Fruit fly (Drosophila melanogaster): Measurements from ENCODE around the gene CG32983.

CG32983 gene

DNA sequence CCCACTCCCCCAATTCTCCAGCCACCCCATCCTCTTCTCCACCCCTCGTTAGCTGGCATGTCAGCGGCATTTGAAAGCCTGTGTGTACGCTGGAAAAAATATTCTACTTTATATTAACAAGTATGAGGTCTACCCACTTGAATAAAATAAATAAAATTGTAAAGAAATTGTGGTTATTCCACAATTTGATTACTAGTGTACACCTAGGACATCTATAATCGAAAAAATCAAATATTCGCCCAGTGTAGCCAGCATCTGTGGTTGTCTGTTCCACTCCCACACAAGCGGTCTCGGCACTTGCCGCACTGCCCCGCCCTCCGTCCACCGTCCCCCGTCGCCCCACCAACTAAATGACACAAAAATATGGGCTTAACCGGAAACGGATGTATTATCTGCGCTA is 4.9 kb upstream of the CG32983 start (continued):
- TF ChIP-seq CG6792 (GFP tag; optimal IDR thresholded peaks at IDR 0.05) (peak; percentile 40), Hr38 (GFP tag; optimal IDR thresholded peaks at IDR 0.05) (no peak), CG34406 (GFP tag; optimal IDR thresholded peaks at IDR 0.05) (peak; percentile 28), lz (GFP tag; optimal IDR thresholded peaks at IDR 0.05) (peak; percentile 50), Sox102F (GFP tag; optimal IDR thresholded peaks at IDR 0.05) (peak; percentile 38), Eip75B (GFP tag; optimal IDR thresholded peaks at IDR 0.05) (peak; percentile 50), CG11902 (GFP tag; optimal IDR thresholded peaks at IDR 0.05) (peak; percentile 10), achi (GFP tag; optimal IDR thresholded peaks at IDR 0.05) (peak; percentile 46)

DNA sequence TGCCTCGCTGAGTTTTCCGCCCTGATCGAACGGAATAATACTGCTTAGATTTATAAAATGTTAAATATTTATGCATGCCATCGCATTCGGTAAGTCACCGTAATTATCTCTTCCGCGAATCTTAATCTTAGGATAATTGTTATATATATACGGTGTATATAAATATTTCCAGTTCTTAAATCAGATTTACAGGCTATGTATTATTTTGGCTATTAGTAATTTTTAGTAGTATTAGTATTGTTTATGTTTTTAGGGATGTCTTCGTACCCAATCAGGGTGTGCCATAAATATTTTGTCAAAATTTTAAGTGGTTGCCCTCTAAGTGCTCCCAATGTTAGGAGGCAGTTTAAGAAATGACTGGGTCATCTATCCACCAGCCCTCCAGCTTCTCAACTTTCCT is 3.2 kb upstream of the CG32983 start, which contains the start of gene CG32986:
Gene CG32986 (plus strand): TSS at position 301 of the 400 bp plus-strand sequence.
- no peak for TF ChIP-seq lz (GFP tag; optimal IDR thresholded peaks at IDR 0.05)
- no peak for TF ChIP-seq spab (GFP tag; optimal IDR thresholded peaks at IDR 0.05)
- TF ChIP-seq OdsH (GFP tag; optimal IDR thresholded peaks at IDR 0.05) = no peak

DNA sequence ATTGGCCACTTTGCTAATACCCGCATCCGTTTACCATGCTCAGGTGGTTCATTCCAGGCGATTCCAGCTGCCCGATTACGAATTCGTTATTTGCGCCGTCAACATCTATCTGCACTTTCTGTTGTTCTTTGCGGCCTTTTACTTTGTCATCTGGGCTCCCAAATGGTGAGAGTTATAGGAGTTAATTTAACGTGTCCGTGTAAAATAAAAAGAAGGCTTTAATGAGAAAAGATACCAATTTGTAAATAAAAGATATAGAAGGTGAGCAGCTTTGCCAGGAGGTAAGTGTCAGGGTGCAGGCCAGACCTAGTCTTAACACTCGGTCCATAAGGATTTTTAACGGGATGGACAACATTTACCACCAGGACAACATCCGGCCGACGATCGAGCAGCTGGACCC is 2.1 kb upstream of the CG32983 start, which contains the start of gene CG32987:
Gene CG32987 (plus strand): TSS at position 301 of the 400 bp plus-strand sequence.
- TF ChIP-seq Sox15 (GFP tag; optimal IDR thresholded peaks at IDR 0.05) = no peak
- TF ChIP-seq svp (GFP tag) = peak; percentile 28

DNA sequence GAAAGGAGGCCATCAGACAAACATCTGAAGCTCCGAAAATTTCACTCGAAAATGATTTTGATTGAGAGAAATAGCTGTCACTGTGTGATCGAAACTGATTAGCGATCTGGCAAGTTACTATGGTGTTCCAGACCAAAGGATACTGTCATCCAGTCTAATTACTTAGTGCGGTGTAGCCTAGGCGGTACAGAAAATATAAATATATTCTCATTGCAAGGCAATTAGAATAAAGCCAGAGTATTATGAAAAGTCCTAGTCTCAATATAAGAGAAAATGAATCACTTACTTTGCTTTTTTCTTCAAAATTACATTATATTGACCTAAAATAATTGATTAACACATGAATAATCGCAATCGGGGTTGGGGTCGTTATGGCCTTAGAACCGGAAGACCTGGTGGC is 1.1 kb upstream of the CG32983 start, which contains the start of gene CG32988:
Gene CG32988 (plus strand): TSS at position 301 of the 400 bp plus-strand sequence.
- TF ChIP-seq dac (GFP tag; optimal IDR thresholded peaks at IDR 0.05) (no peak), CG11294 (GFP tag; IDR thresholded peaks at IDR 0.05) (no peak), Sox102F (GFP tag; optimal IDR thresholded peaks at IDR 0.05) (no peak), Eip93F (GFP tag; optimal IDR thresholded peaks at IDR 0.05) (no peak), CG10631 (GFP tag; optimal IDR thresholded peaks at IDR 0.05) (no peak), Lpt (GFP tag; optimal IDR thresholded peaks at IDR 0.05) (no peak)

dm6 chr2L:8866467-8866866 is 817 bp downstream of the CG32983 start, which contains the start of gene CG9483:
Gene CG9483 (plus strand): TSS chr2L:8866767.
- TF ChIP-seq CG10669 (GFP tag; optimal IDR thresholded peaks at IDR 0.05) = no peak
- no peak for TF ChIP-seq CG11762 (GFP tag; optimal IDR thresholded peaks at IDR 0.05; ENCODE audit: insufficient read depth)
- TF ChIP-seq eg (GFP tag; IDR thresholded peaks at IDR 0.05) = no peak
- TF ChIP-seq Sox102F (GFP tag; optimal IDR thresholded peaks at IDR 0.05) = no peak
- TF ChIP-seq Blimp-1 (GFP tag; optimal IDR thresholded peaks at IDR 0.05) = no peak
- TF ChIP-seq CG8119 (GFP tag; IDR thresholded peaks at IDR 0.05) = no peak
- no peak for TF ChIP-seq salr (GFP tag; optimal IDR thresholded peaks at IDR 0.05)
- no peak for TF ChIP-seq CG6808 (GFP tag; optimal IDR thresholded peaks at IDR 0.05)
- no peak for TF ChIP-seq CG6163 (GFP tag; IDR thresholded peaks at IDR 0.05)
- TF ChIP-seq Hr39 (GFP tag; optimal IDR thresholded peaks at IDR 0.05) = no peak

DNA sequence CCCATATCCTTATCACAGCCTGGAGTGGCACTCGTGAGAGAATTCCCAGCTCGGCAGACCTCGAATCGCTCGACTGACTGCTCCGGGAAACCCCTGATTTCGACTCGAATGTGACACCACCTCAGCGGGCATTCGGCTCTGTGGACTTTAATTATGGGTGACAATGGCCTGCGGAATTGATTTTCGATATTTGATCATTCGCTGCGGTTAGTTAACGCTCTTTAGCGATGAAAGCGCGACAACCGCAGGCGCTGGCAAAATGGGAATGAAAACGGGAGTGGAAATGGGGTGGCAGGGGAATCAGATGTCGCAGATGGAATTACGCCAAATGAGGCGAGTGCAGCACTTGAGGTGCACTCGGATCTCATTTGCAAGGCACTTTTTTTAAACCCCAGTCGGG is 6.0 kb downstream of the CG32983 start:
- TF ChIP-seq cyc (GFP tag; optimal IDR thresholded peaks at IDR 0.05) = no peak
- TF ChIP-seq CG1621 (tag; optimal IDR thresholded peaks at IDR 0.05) = no peak
- TF ChIP-seq CG16779 (tag; optimal IDR thresholded peaks at IDR 0.05) = no peak
- TF ChIP-seq CG15336 (GFP tag; IDR thresholded peaks at IDR 0.05) = no peak
- no peak for TF ChIP-seq CG6792 (GFP tag; optimal IDR thresholded peaks at IDR 0.05)
- no peak for TF ChIP-seq fkh (GFP tag; optimal IDR thresholded peaks at IDR 0.05)
- TF ChIP-seq CG3032 (tag; optimal IDR thresholded peaks at IDR 0.05) = no peak
- TF ChIP-seq CG11294 (GFP tag; IDR thresholded peaks at IDR 0.05) = no peak
- no peak for TF ChIP-seq ss (GFP tag; optimal IDR thresholded peaks at IDR 0.05)
- TF ChIP-seq CG6854 (GFP tag; optimal IDR thresholded peaks at IDR 0.05) = no peak
- TF ChIP-seq topi (GFP tag; optimal IDR thresholded peaks at IDR 0.05) = no peak
- no peak for TF ChIP-seq esn (GFP tag; optimal IDR thresholded peaks at IDR 0.05)
- TF ChIP-seq Hr39 (GFP tag; optimal IDR thresholded peaks at IDR 0.05) = no peak
- TF ChIP-seq eg (GFP tag; IDR thresholded peaks at IDR 0.05) = no peak
- TF ChIP-seq CG8632 (GFP tag; optimal IDR thresholded peaks at IDR 0.05) = no peak
- TF ChIP-seq pdm3 (GFP tag; optimal IDR thresholded peaks at IDR 0.05) = no peak
- no peak for TF ChIP-seq Sox15 (GFP tag; optimal IDR thresholded peaks at IDR 0.05)
